Worm (Caenorhabditis elegans) whole organism, mixed stage, embryonic: ENCODE results near the gene T02B11.9.

Source experiments
- M03D4.4 ChIP-seq: sonication (generic microtip); optimal IDR thresholded peaks from 2 replicates; lab custom pipeline; 2017; ENCODE audit warnings: mild to moderate bottlenecking, missing genetic modification characterization, missing compliant biosample characterization
- bed-3 ChIP-seq: fragments of 200-800 bp; sonication (Bioruptor generic); optimal IDR thresholded peaks from 3 replicates; lab custom pipeline; 2018; ENCODE audit warnings: mild to moderate bottlenecking, missing genetic modification characterization, moderate library complexity, missing compliant biosample characterization
- ces-1 ChIP-seq: fragments of 150-350 bp; optimal IDR thresholded peaks from 2 replicates; lab custom pipeline; 2014; ENCODE audit warnings: missing biosample characterization, missing genetic modification reagents, missing genetic modification characterization
- elt-1 ChIP-seq: sonication (generic microtip); optimal IDR thresholded peaks from 2 replicates; lab custom pipeline; 2017; ENCODE audit warnings: missing genetic modification characterization, mild to moderate bottlenecking, missing compliant biosample characterization, antibody characterized with exemption, moderate library complexity, borderline replicate concordance; ENCODE audit not compliant: insufficient read depth
- elt-3 ChIP-seq: fragments of 150-350 bp; optimal IDR thresholded peaks from 2 replicates; lab custom pipeline; 2014; ENCODE audit warnings: missing biosample characterization, missing genetic modification characterization
- lin-13 ChIP-seq: fragments of 150-350 bp; optimal IDR thresholded peaks from 2 replicates; lab custom pipeline; 2014; ENCODE audit warnings: missing biosample characterization, missing genetic modification characterization
- lsy-2 ChIP-seq: fragments of 150-350 bp; optimal IDR thresholded peaks from 2 replicates; lab custom pipeline; 2014; ENCODE audit warnings: missing biosample characterization, missing genetic modification characterization
- nhr-2 ChIP-seq: fragments of 150-350 bp; optimal IDR thresholded peaks from 2 replicates; lab custom pipeline; 2014; ENCODE audit warnings: missing biosample characterization, missing genetic modification characterization
- nhr-28 ChIP-seq: fragments of 150-350 bp; optimal IDR thresholded peaks from 2 replicates; lab custom pipeline; 2014; ENCODE audit warnings: missing biosample characterization, missing genetic modification characterization
- snpc-4 ChIP-seq: fragments of 150-350 bp; optimal IDR thresholded peaks from 2 replicates; lab custom pipeline; 2014; ENCODE audit warnings: missing biosample characterization, missing genetic modification characterization
- unc-39 ChIP-seq: fragments of 150-350 bp; optimal IDR thresholded peaks from 2 replicates; lab custom pipeline; 2014; ENCODE audit warnings: missing biosample characterization, missing genetic modification characterization
- unc-62 ChIP-seq: fragments of 150-350 bp; optimal IDR thresholded peaks from 2 replicates; lab custom pipeline; 2014; ENCODE audit warnings: missing biosample characterization, missing genetic modification reagents, missing genetic modification characterization
- zip-8 ChIP-seq: fragments of 150-350 bp; optimal IDR thresholded peaks from 2 replicates; lab custom pipeline; 2014; ENCODE audit warnings: missing biosample characterization, missing genetic modification characterization
- ztf-11 ChIP-seq: fragments of 150-350 bp; optimal IDR thresholded peaks from 2 replicates; lab custom pipeline; 2014; ENCODE audit warnings: missing biosample characterization, missing genetic modification characterization

DNA sequence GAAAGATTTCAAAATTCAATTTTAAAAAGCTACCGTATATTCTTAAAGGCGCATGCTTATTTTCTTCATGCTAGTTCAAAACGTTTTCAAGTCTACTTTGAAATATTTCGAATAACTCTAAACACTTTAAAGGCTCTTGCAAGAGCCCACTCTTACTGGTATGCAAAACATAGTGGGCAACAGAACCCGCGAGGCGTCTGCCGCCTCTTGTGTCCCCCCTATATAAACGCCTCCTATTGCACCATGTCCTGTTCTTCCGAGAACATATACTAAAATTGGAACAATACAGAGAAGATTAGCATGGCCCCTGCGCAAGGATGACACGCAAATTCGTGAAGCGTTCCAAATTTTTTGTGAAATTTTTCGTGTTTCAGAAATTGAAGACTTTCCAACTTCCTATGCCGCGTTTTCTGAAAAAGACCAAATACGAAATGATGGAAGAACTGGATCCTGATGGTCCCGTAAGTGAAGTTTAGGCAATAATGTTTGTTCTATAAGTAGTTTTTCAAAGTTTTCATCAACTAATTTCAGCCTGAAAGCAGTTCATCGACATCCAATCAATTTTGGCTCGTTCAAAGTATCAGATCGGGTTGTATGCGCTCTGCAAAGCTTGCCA, 17.1 kb upstream of the T02B11.9 start:
- no peak for TF ChIP-seq bed-3 (GFP tag; lab: Kevin White, UChicago)
- TF ChIP-seq elt-1 (tag; lab: Kevin White, UChicago): no peak
- TF ChIP-seq snpc-4 (tag; lab: Kevin White, UChicago): no peak
- no peak for TF ChIP-seq M03D4.4 (tag; lab: Kevin White, UChicago)
- no peak for TF ChIP-seq nhr-2 (tag; lab: Kevin White, UChicago)
- TF ChIP-seq elt-3 (tag; lab: Kevin White, UChicago): no peak
- no peak for TF ChIP-seq nhr-28
- TF ChIP-seq ztf-11 (tag; lab: Kevin White, UChicago): no peak
- no peak for TF ChIP-seq unc-39
- no peak for TF ChIP-seq unc-62 (GFP tag; lab: Kevin White, UChicago)
- TF ChIP-seq zip-8 (tag; lab: Kevin White, UChicago): no peak
- TF ChIP-seq lin-13 (tag; lab: Kevin White, UChicago): no peak
- TF ChIP-seq lsy-2 (tag; lab: Kevin White, UChicago): no peak
- TF ChIP-seq ces-1 (GFP tag; lab: Kevin White, UChicago): no peak
